Worm (Caenorhabditis elegans) whole organism, midembryonic: ENCODE data around the gene ZK809.5.

Experiments used
- T22C8.4 ChIP-seq: fragments of 200-800 bp; sonication (Bioruptor generic); IDR thresholded peaks from 2 replicates; pipeline ENCODE4 v1.3.6; 2022; ENCODE audit warnings: missing genetic modification characterization, missing compliant biosample characterization
- cog-1 ChIP-seq: sonication (generic microtip); optimal IDR thresholded peaks from 2 replicates; lab custom pipeline; 2016; ENCODE audit warnings: missing genetic modification characterization, missing compliant biosample characterization
- flt-1 ChIP-seq: fragments of 200-800 bp; sonication (Bioruptor generic); IDR thresholded peaks from 2 replicates; pipeline ENCODE4 v1.3.6; 2022; ENCODE audit warnings: missing genetic modification characterization, missing compliant biosample characterization
- klf-2 ChIP-seq: fragments of 200-800 bp; sonication (Bioruptor generic); conservative IDR thresholded peaks from 2 replicates; pipeline ENCODE4 v1.3.6; 2022; ENCODE audit warnings: missing genetic modification reagents, missing genetic modification characterization, missing compliant biosample characterization
- med-1 ChIP-seq: sonication (generic microtip); optimal IDR thresholded peaks from 2 replicates; lab custom pipeline; 2017; ENCODE audit warnings: missing genetic modification characterization, mild to moderate bottlenecking, missing compliant biosample characterization, antibody characterized with exemption, missing genetic modification reagents; ENCODE audit not compliant: insufficient read depth
- tab-1 ChIP-seq: fragments of 200-800 bp; sonication (Bioruptor generic); IDR thresholded peaks from 2 replicates; pipeline ENCODE4 v1.3.6; 2022; ENCODE audit warnings: missing genetic modification characterization, missing compliant biosample characterization
- ztf-23 ChIP-seq: fragments of 200-800 bp; sonication (Bioruptor generic); IDR thresholded peaks from 2 replicates; pipeline ENCODE4 v1.3.6; 2022; ENCODE audit warnings: missing genetic modification reagents, missing genetic modification characterization, missing compliant biosample characterization
- ztf-29 ChIP-seq: fragments of 200-800 bp; sonication (Bioruptor generic); IDR thresholded peaks from 2 replicates; pipeline ENCODE4 v1.3.6; 2022; ENCODE audit warnings: missing genetic modification reagents, missing genetic modification characterization, missing compliant biosample characterization

ce11 chrIV:11655370-11655769 lies 1.2 kb upstream of the ZK809.5 start, which contains the start of gene ent-1:
- no peak for TF ChIP-seq tab-1
- no peak for TF ChIP-seq T22C8.4 (GFP tag; lab: Robert Waterston, UW)
- TF ChIP-seq klf-2 (GFP tag; lab: Robert Waterston, UW), result no peak
- TF ChIP-seq flt-1 (GFP tag; lab: Robert Waterston, UW), result no peak
- no peak for TF ChIP-seq ztf-29 (GFP tag; lab: Robert Waterston, UW)
- TF ChIP-seq ztf-23 (GFP tag; lab: Robert Waterston, UW), result no peak
- TF ChIP-seq med-1 (GFP tag; lab: Kevin White, UChicago), result no peak
- TF ChIP-seq cog-1 (tag; lab: Kevin White, UChicago), result no peak
